Fruit fly (Drosophila melanogaster) whole organism, pupa: ENCODE results near the gene kay.

Experiments used
- CG10348 ChIP-seq: fragments of 200-800 bp; sonication (Bioruptor generic); IDR thresholded peaks from 2 replicates; pipeline ENCODE4 v1.3.6; 2022; ENCODE audit warnings: missing biosample characterization, missing genetic modification characterization
- CG12605 ChIP-seq: fragments of 200-800 bp; sonication (Bioruptor generic); IDR thresholded peaks from 2 replicates; pipeline ENCODE4 v1.3.6; 2022; ENCODE audit warnings: missing biosample characterization, missing genetic modification characterization
- CG13204 ChIP-seq: fragments of 200-800 bp; sonication (Bioruptor generic); optimal IDR thresholded peaks from 2 replicates; lab custom pipeline; 2018; ENCODE audit warnings: missing biosample characterization, mild to moderate bottlenecking, missing genetic modification characterization, moderate library complexity
- CG14655 ChIP-seq: fragments of 200-800 bp; sonication (Bioruptor generic); optimal IDR thresholded peaks from 3 replicates; lab custom pipeline; 2017; ENCODE audit warnings: mild to moderate bottlenecking, missing biosample characterization, missing genetic modification reagents, missing genetic modification characterization
- CG15710 ChIP-seq: fragments of 200-800 bp; sonication (Bioruptor generic); optimal IDR thresholded peaks from 2 replicates; lab custom pipeline; 2018; ENCODE audit warnings: missing biosample characterization, mild to moderate bottlenecking, missing genetic modification characterization, moderate library complexity
- CG17806 ChIP-seq: fragments of 200-800 bp; sonication (Bioruptor generic); optimal IDR thresholded peaks from 2 replicates; lab custom pipeline; 2018; ENCODE audit warnings: missing biosample characterization, mild to moderate bottlenecking, missing genetic modification characterization, moderate library complexity
- CG32121 ChIP-seq: fragments of 200-800 bp; sonication (Bioruptor generic); IDR thresholded peaks from 2 replicates; pipeline ENCODE4 v1.3.6; 2022; ENCODE audit warnings: missing biosample characterization, missing genetic modification characterization
- CG34367 ChIP-seq: fragments of 200-800 bp; sonication (Bioruptor generic); optimal IDR thresholded peaks from 2 replicates; lab custom pipeline; 2018; ENCODE audit warnings: missing biosample characterization, mild to moderate bottlenecking, missing genetic modification characterization
- CG4496 ChIP-seq: fragments of 200-800 bp; sonication (Bioruptor generic); IDR thresholded peaks from 3 replicates; pipeline ENCODE4 v1.3.6; 2022; ENCODE audit warnings: missing biosample characterization, missing genetic modification characterization
- CG8159 ChIP-seq: fragments of 200-800 bp; sonication (Bioruptor generic); optimal IDR thresholded peaks from 3 replicates; lab custom pipeline; 2018; ENCODE audit warnings: missing biosample characterization, mild to moderate bottlenecking, missing genetic modification characterization, moderate library complexity
- CG8301 ChIP-seq: fragments of 200-800 bp; sonication (Bioruptor generic); optimal IDR thresholded peaks from 2 replicates; lab custom pipeline; 2018; ENCODE audit warnings: missing biosample characterization, mild to moderate bottlenecking, missing genetic modification characterization
- CG9948 ChIP-seq: fragments of 200-800 bp; sonication (Bioruptor generic); optimal IDR thresholded peaks from 2 replicates; lab custom pipeline; 2018; ENCODE audit warnings: missing biosample characterization, mild to moderate bottlenecking, missing genetic modification characterization, moderate library complexity
- D1 ChIP-seq: fragments of 200-800 bp; sonication (Bioruptor generic); optimal IDR thresholded peaks from 2 replicates; lab custom pipeline; 2018; ENCODE audit warnings: missing biosample characterization, mild to moderate bottlenecking, missing genetic modification characterization, moderate library complexity
- EcR ChIP-seq: fragments of 200-800 bp; sonication (Bioruptor generic); optimal IDR thresholded peaks from 3 replicates; lab custom pipeline; 2019; ENCODE audit warnings: missing biosample characterization, missing genetic modification characterization, mild to moderate bottlenecking, moderate library complexity, missing genetic modification reagents
- Ets98B ChIP-seq: fragments of 200-800 bp; sonication (Bioruptor generic); IDR thresholded peaks from 2 replicates; pipeline ENCODE4 v1.3.6; 2022; ENCODE audit warnings: missing biosample characterization, missing genetic modification characterization
- Pif1A ChIP-seq: fragments of 200-800 bp; sonication (Bioruptor generic); optimal IDR thresholded peaks from 3 replicates; lab custom pipeline; 2016; ENCODE audit warnings: missing biosample characterization, missing genetic modification characterization
- Pif1B ChIP-seq: fragments of 200-800 bp; sonication (Bioruptor generic); optimal IDR thresholded peaks from 3 replicates; lab custom pipeline; 2016; ENCODE audit warnings: missing biosample characterization, missing genetic modification characterization
- Snoo ChIP-seq: fragments of 200-800 bp; sonication (Bioruptor generic); optimal IDR thresholded peaks from 3 replicates; lab custom pipeline; 2017; ENCODE audit warnings: missing biosample characterization, mild to moderate bottlenecking, missing genetic modification characterization, inconsistent platforms
- fd96Ca ChIP-seq: fragments of 200-800 bp; sonication (Bioruptor generic); IDR thresholded peaks from 3 replicates; pipeline ENCODE4 v1.3.6; 2022; ENCODE audit warnings: missing biosample characterization, missing genetic modification characterization
- gl ChIP-seq: fragments of 200-800 bp; sonication (Bioruptor generic); optimal IDR thresholded peaks from 2 replicates; lab custom pipeline; 2018; ENCODE audit warnings: missing biosample characterization, mild to moderate bottlenecking, missing genetic modification characterization
- rn ChIP-seq: fragments of 200-800 bp; sonication (Bioruptor generic); IDR thresholded peaks from 2 replicates; pipeline ENCODE4 v1.3.6; 2022; ENCODE audit warnings: missing biosample characterization, missing genetic modification characterization

The kay gene

dm6 chr3R:29765267-29766095 lies at the start of gene kay:
Gene kay, plus strand, starts transcription at chr3R:29765995.
- TF ChIP-seq D1 = no peak
- no peak for TF ChIP-seq EcR (GFP tag; lab: Kevin White, UChicago)
- TF ChIP-seq CG32121 (GFP tag; lab: Robert Waterston, UW) = no peak
- TF ChIP-seq CG8301 (tag; lab: Kevin White, UChicago) = no peak
- no peak for TF ChIP-seq CG12605 (GFP tag; lab: Robert Waterston, UW)
- TF ChIP-seq rn (GFP tag; lab: Robert Waterston, UW) = no peak
- peak; percentile 7 for TF ChIP-seq CG13204 (GFP tag; lab: Kevin White, UChicago)
- no peak for TF ChIP-seq CG8159
- TF ChIP-seq Pif1A (GFP tag; lab: Kevin White, UChicago) = no peak
- no peak for TF ChIP-seq Snoo
- no peak for TF ChIP-seq gl (tag; lab: Kevin White, UChicago)
- no peak for TF ChIP-seq Ets98B
- no peak for TF ChIP-seq CG9948 (tag; lab: Kevin White, UChicago)
- no peak for TF ChIP-seq CG17806 (tag; lab: Kevin White, UChicago)
- peak; percentile 42; the same call in 2 of the 3 replicates for TF ChIP-seq CG4496 (GFP tag; lab: Robert Waterston, UW)

- TF ChIP-seq gl (tag; lab: Kevin White, UChicago) (no peak), EcR (GFP tag; lab: Kevin White, UChicago) (no peak), rn (GFP tag; lab: Robert Waterston, UW) (no peak), Pif1B (no peak), Ets98B (no peak), Pif1A (GFP tag; lab: Kevin White, UChicago) (no peak), CG13204 (GFP tag; lab: Kevin White, UChicago) (no peak), CG8301 (tag; lab: Kevin White, UChicago) (no peak), CG12605 (GFP tag; lab: Robert Waterston, UW) (no peak), CG32121 (GFP tag; lab: Robert Waterston, UW) (no peak), CG14655 (GFP tag; lab: Kevin White, UChicago) (no peak), CG34367 (tag; lab: Kevin White, UChicago) (no peak), fd96Ca (GFP tag; lab: Robert Waterston, UW) (no peak), CG9948 (tag; lab: Kevin White, UChicago) (no peak)
- TF ChIP-seq, all 21 proteins: peak for 0
Observed at dm6 chr3R:29716043-29716781, 49.6 kb upstream of the kay start.

- peak; percentile 52 for TF ChIP-seq EcR (GFP tag; lab: Kevin White, UChicago)
- TF ChIP-seq CG4496 (GFP tag; lab: Robert Waterston, UW) = peak; percentile 84
- peak; percentile 75; the same call in 2 of the 3 replicates for TF ChIP-seq fd96Ca (GFP tag; lab: Robert Waterston, UW)
- TF ChIP-seq CG10348 (GFP tag; lab: Robert Waterston, UW) = no peak
- TF ChIP-seq CG15710 (tag; lab: Kevin White, UChicago) = peak; percentile 36
- TF ChIP-seq Pif1A (GFP tag; lab: Kevin White, UChicago) = peak; percentile 69
- peak; percentile 71 for TF ChIP-seq CG34367 (tag; lab: Kevin White, UChicago)
- peak; percentile 58 for TF ChIP-seq CG13204 (GFP tag; lab: Kevin White, UChicago)
- TF ChIP-seq CG14655 (GFP tag; lab: Kevin White, UChicago) = peak; percentile 78
- TF ChIP-seq CG17806 (tag; lab: Kevin White, UChicago) = peak; percentile 42
- peak; percentile 63 for TF ChIP-seq Snoo
- peak; percentile 53; the same call in 1 of the 2 replicates for TF ChIP-seq CG12605 (GFP tag; lab: Robert Waterston, UW)
- TF ChIP-seq D1 = no peak
- TF ChIP-seq Pif1B = peak; percentile 24
- TF ChIP-seq CG9948 (tag; lab: Kevin White, UChicago) = peak; percentile 29
- TF ChIP-seq CG8159 = peak; percentile 48
- TF ChIP-seq gl (tag; lab: Kevin White, UChicago) = peak; percentile 74
- TF ChIP-seq CG8301 (tag; lab: Kevin White, UChicago) = peak; percentile 64
- peak; percentile 69; the same call in 1 of the 2 replicates for TF ChIP-seq Ets98B
- TF ChIP-seq rn (GFP tag; lab: Robert Waterston, UW) = 0 out of 2 replicates have a peak, but pooled peaks have one; percentile 11
- TF ChIP-seq CG32121 (GFP tag; lab: Robert Waterston, UW) = peak; percentile 63; the same call in 1 of the 2 replicates
Observed at dm6 chr3R:29716782-29717317, 48.9 kb upstream of the kay start, which contains the start of gene Obp99b. Gene Obp99b, minus strand, starts transcription at chr3R:29716896.

dm6 chr3R:29717519-29717918 lies 48.3 kb upstream of the kay start:
- TF ChIP-seq rn (GFP tag; lab: Robert Waterston, UW) = no peak
- TF ChIP-seq CG4496 (GFP tag; lab: Robert Waterston, UW) = peak; percentile 76
- 0 out of 2 replicates have a peak, but pooled peaks have one; percentile 15 for TF ChIP-seq CG10348 (GFP tag; lab: Robert Waterston, UW)
- no peak for TF ChIP-seq fd96Ca (GFP tag; lab: Robert Waterston, UW)
- peak; percentile 44; the same call in 1 of the 2 replicates for TF ChIP-seq CG12605 (GFP tag; lab: Robert Waterston, UW)
- peak; percentile 18 for TF ChIP-seq CG8159
- peak; percentile 8 for TF ChIP-seq Pif1A (GFP tag; lab: Kevin White, UChicago)
- peak; percentile 7 for TF ChIP-seq CG15710 (tag; lab: Kevin White, UChicago)
- TF ChIP-seq Snoo = no peak
- peak; percentile 25 for TF ChIP-seq CG14655 (GFP tag; lab: Kevin White, UChicago)
- TF ChIP-seq CG17806 (tag; lab: Kevin White, UChicago) = peak; percentile 13
- TF ChIP-seq Ets98B = peak; percentile 54
- TF ChIP-seq CG9948 (tag; lab: Kevin White, UChicago) = no peak
- no peak for TF ChIP-seq CG13204 (GFP tag; lab: Kevin White, UChicago)
- TF ChIP-seq gl (tag; lab: Kevin White, UChicago) = no peak
- peak; percentile 45; the same call in 1 of the 2 replicates for TF ChIP-seq CG32121 (GFP tag; lab: Robert Waterston, UW)
- TF ChIP-seq Pif1B = no peak
- TF ChIP-seq CG8301 (tag; lab: Kevin White, UChicago) = peak; percentile 43
- no peak for TF ChIP-seq D1
- no peak for TF ChIP-seq EcR (GFP tag; lab: Kevin White, UChicago)
- TF ChIP-seq CG34367 (tag; lab: Kevin White, UChicago) = no peak
